Fruit fly (Drosophila melanogaster) whole organism, adult: Measurements from ENCODE around the gene Atg8b.

Experiments
- CG11617 ChIP-seq: fragments of 200-800 bp; sonication (Bioruptor generic); optimal IDR thresholded peaks from 2 replicates; lab custom pipeline; 2017; ENCODE audit warnings: mild to moderate bottlenecking, missing biosample characterization, missing genetic modification reagents, missing genetic modification characterization
- CG12768 ChIP-seq: fragments of 200-800 bp; sonication (Bioruptor generic); optimal IDR thresholded peaks from 2 replicates; lab custom pipeline; 2017; ENCODE audit warnings: missing biosample characterization, missing genetic modification characterization, mild to moderate bottlenecking, moderate library complexity, missing genetic modification reagents
- CG14711 ChIP-seq: fragments of 200-800 bp; sonication (Bioruptor generic); optimal IDR thresholded peaks from 2 replicates; lab custom pipeline; 2018; ENCODE audit warnings: missing biosample characterization, mild to moderate bottlenecking, missing genetic modification characterization, moderate library complexity
- CG1620 ChIP-seq: fragments of 200-800 bp; sonication (Bioruptor generic); optimal IDR thresholded peaks from 2 replicates; lab custom pipeline; 2016; ENCODE audit warnings: missing biosample characterization, missing genetic modification characterization
- CG33017 ChIP-seq: fragments of 200-800 bp; sonication (Bioruptor generic); optimal IDR thresholded peaks from 2 replicates; lab custom pipeline; 2018; ENCODE audit warnings: missing biosample characterization, mild to moderate bottlenecking, missing genetic modification characterization, moderate library complexity
- CG5204 ChIP-seq: fragments of 200-800 bp; sonication (Bioruptor generic); optimal IDR thresholded peaks from 2 replicates; lab custom pipeline; 2016; ENCODE audit warnings: missing biosample characterization, missing genetic modification characterization
- CG7045 ChIP-seq: fragments of 200-800 bp; sonication (Bioruptor generic); optimal IDR thresholded peaks from 2 replicates; lab custom pipeline; 2017; ENCODE audit warnings: missing biosample characterization, mild to moderate bottlenecking, missing genetic modification characterization
- CG7101 ChIP-seq: fragments of 200-800 bp; sonication (Bioruptor generic); optimal IDR thresholded peaks from 2 replicates; lab custom pipeline; 2018; ENCODE audit warnings: missing biosample characterization, mild to moderate bottlenecking, missing genetic modification characterization, moderate library complexity
- Clk ChIP-seq: fragments of 200-800 bp; sonication (Bioruptor generic); optimal IDR thresholded peaks from 2 replicates; lab custom pipeline; 2017; ENCODE audit warnings: missing biosample characterization, missing genetic modification characterization
- Crg-1 ChIP-seq: fragments of 200-800 bp; sonication (Bioruptor generic); optimal IDR thresholded peaks from 2 replicates; lab custom pipeline; 2016; ENCODE audit warnings: missing biosample characterization, missing genetic modification characterization
- Hr96 ChIP-seq: fragments of 200-800 bp; sonication (Bioruptor generic); optimal IDR thresholded peaks from 2 replicates; lab custom pipeline; 2016; ENCODE audit warnings: missing biosample characterization, missing genetic modification characterization
- Mnt ChIP-seq: fragments of 200-800 bp; sonication (Bioruptor generic); optimal IDR thresholded peaks from 2 replicates; lab custom pipeline; 2016; ENCODE audit warnings: missing biosample characterization, mild to moderate bottlenecking, missing genetic modification characterization
- bab1 ChIP-seq: fragments of 200-800 bp; sonication (Bioruptor generic); optimal IDR thresholded peaks from 3 replicates; lab custom pipeline; 2019; ENCODE audit warnings: missing biosample characterization, mild to moderate bottlenecking, missing genetic modification characterization, moderate library complexity
- cic ChIP-seq: fragments of 200-800 bp; sonication (Bioruptor generic); optimal IDR thresholded peaks from 2 replicates; lab custom pipeline; 2017; ENCODE audit warnings: missing biosample characterization, mild to moderate bottlenecking, missing genetic modification characterization, moderate library complexity
- cnc ChIP-seq, 2 experiments: fragments of >200 bp; optimal IDR thresholded peaks; 2 replicates each; lab custom pipeline; 2017
- kay ChIP-seq: fragments of 200-800 bp; sonication (Bioruptor generic); peaks from one replicate; lab custom pipeline; 2016; ENCODE audit warnings: missing biosample characterization, missing genetic modification characterization, borderline replicate concordance
- ovo ChIP-seq: fragments of 200-800 bp; sonication (Bioruptor generic); optimal IDR thresholded peaks from 2 replicates; lab custom pipeline; 2016; ENCODE audit warnings: missing biosample characterization, missing genetic modification characterization
- pad ChIP-seq: fragments of 200-800 bp; sonication (Bioruptor generic); optimal IDR thresholded peaks from 3 replicates; lab custom pipeline; 2017; ENCODE audit warnings: missing biosample characterization, missing genetic modification characterization, mild to moderate bottlenecking, moderate library complexity, missing genetic modification reagents
- tj ChIP-seq: fragments of 200-800 bp; sonication (Bioruptor generic); optimal IDR thresholded peaks from 3 replicates; lab custom pipeline; 2017; ENCODE audit warnings: missing biosample characterization, mild to moderate bottlenecking, missing genetic modification characterization, moderate library complexity
- toe ChIP-seq: fragments of 200-800 bp; sonication (Bioruptor generic); optimal IDR thresholded peaks from 2 replicates; lab custom pipeline; 2016; ENCODE audit warnings: missing biosample characterization, missing genetic modification characterization

Gene Atg8b

dm6 chr3R:17703024-17703690 lies 21.7 kb downstream of the Atg8b start:
- TF ChIP-seq CG12768 (GFP tag; lab: Kevin White, UChicago), result peak; percentile 75
- peak; percentile 58 for TF ChIP-seq CG1620 (GFP tag; lab: Kevin White, UChicago)
- peak; percentile 81 for TF ChIP-seq kay (GFP tag; lab: Kevin White, UChicago)
- peak; percentile 42 for TF ChIP-seq Clk
- no peak for TF ChIP-seq cic (GFP tag; lab: Kevin White, UChicago)
- peak; percentile 91 for TF ChIP-seq CG14711
- TF ChIP-seq Hr96, result peak; percentile 77
- TF ChIP-seq ovo (GFP tag; lab: Kevin White, UChicago), result peak; percentile 19
- no peak for TF ChIP-seq Mnt (GFP tag; lab: Kevin White, UChicago)
- peak; percentile 89 for TF ChIP-seq CG33017
- peak; percentile 73 for TF ChIP-seq toe (GFP tag; lab: Kevin White, UChicago)
- TF ChIP-seq bab1 (GFP tag; lab: Kevin White, UChicago), result peak; percentile 88
- peak; percentile 88 for TF ChIP-seq CG5204 (GFP tag; lab: Kevin White, UChicago)
- TF ChIP-seq pad, result peak; percentile 66
- peak; percentile 68 for TF ChIP-seq tj (GFP tag; lab: Kevin White, UChicago)
- peak; percentile 91 for TF ChIP-seq CG7045
- peak; percentile 84 for TF ChIP-seq CG11617
- TF ChIP-seq cnc (optimal IDR thresholded peaks at IDR 0.05; lab: Kevin White, UChicago), result no peak
- peak; percentile 70 for TF ChIP-seq Crg-1 (GFP tag; lab: Kevin White, UChicago)
- TF ChIP-seq CG7101, result peak; percentile 89

dm6 chr3R:17701971-17702845 lies 22.7 kb downstream of the Atg8b start:
- TF ChIP-seq CG1620 (GFP tag; lab: Kevin White, UChicago) (no peak), CG11617 (no peak), Mnt (GFP tag; lab: Kevin White, UChicago) (no peak), CG33017 (peak; percentile 36), toe (GFP tag; lab: Kevin White, UChicago) (peak; percentile 28), CG7101 (peak; percentile 0), Clk (no peak)

- TF ChIP-seq Mnt (GFP tag; lab: Kevin White, UChicago) (peak; percentile 85), CG7101 (peak; percentile 13), tj (GFP tag; lab: Kevin White, UChicago) (peak; percentile 95), CG5204 (GFP tag; lab: Kevin White, UChicago) (no peak), CG7045 (no peak), Crg-1 (GFP tag; lab: Kevin White, UChicago) (no peak), cnc (optimal IDR thresholded peaks at IDR 0.05; lab: Kevin White, UChicago) (no peak), ovo (GFP tag; lab: Kevin White, UChicago) (peak; percentile 75), cic (GFP tag; lab: Kevin White, UChicago) (peak; percentile 91), CG14711 (no peak), Clk (no peak), CG1620 (GFP tag; lab: Kevin White, UChicago) (peak; percentile 10), kay (GFP tag; lab: Kevin White, UChicago) (no peak), CG33017 (peak; percentile 36), toe (GFP tag; lab: Kevin White, UChicago) (peak; percentile 19), Hr96 (peak; percentile 52), bab1 (GFP tag; lab: Kevin White, UChicago) (peak; percentile 38), pad (peak; percentile 48), CG11617 (no peak), CG12768 (GFP tag; lab: Kevin White, UChicago) (peak; percentile 81)
These were observed 23.7 kb downstream of the Atg8b start for dm6 chr3R:17701131-17701593.

- TF ChIP-seq Clk, result peak; percentile 76
- peak; percentile 99 for TF ChIP-seq CG11617
- TF ChIP-seq bab1 (GFP tag; lab: Kevin White, UChicago), result peak; percentile 98
- peak; percentile 17 for TF ChIP-seq Mnt (GFP tag; lab: Kevin White, UChicago)
- no peak for TF ChIP-seq CG5204 (GFP tag; lab: Kevin White, UChicago)
- TF ChIP-seq cic (GFP tag; lab: Kevin White, UChicago), result peak; percentile 84
- peak; percentile 67 for TF ChIP-seq CG1620 (GFP tag; lab: Kevin White, UChicago)
- peak; percentile 91 for TF ChIP-seq tj (GFP tag; lab: Kevin White, UChicago)
- peak; percentile 88 for TF ChIP-seq Crg-1 (GFP tag; lab: Kevin White, UChicago)
- peak; percentile 87 for TF ChIP-seq toe (GFP tag; lab: Kevin White, UChicago)
- TF ChIP-seq ovo (GFP tag; lab: Kevin White, UChicago), result peak; percentile 92
- peak; percentile 99 for TF ChIP-seq CG7045
- peak; percentile 99 for TF ChIP-seq kay (GFP tag; lab: Kevin White, UChicago)
- TF ChIP-seq CG33017, result peak; percentile 99
- peak; percentile 60 for TF ChIP-seq Hr96
- TF ChIP-seq CG12768 (GFP tag; lab: Kevin White, UChicago), result peak; percentile 98
- peak; percentile 91 for TF ChIP-seq pad
- peak; percentile 99 for TF ChIP-seq CG7101
- no peak for TF ChIP-seq cnc (optimal IDR thresholded peaks at IDR 0.05; lab: Kevin White, UChicago)
- TF ChIP-seq CG14711, result peak; percentile 96
These were observed 24.3 kb downstream of the Atg8b start for dm6 chr3R:17700488-17701130.
